Fruit fly (Drosophila melanogaster): Measurements from ENCODE around the gene CG13258.

The CG13258 gene

DNA sequence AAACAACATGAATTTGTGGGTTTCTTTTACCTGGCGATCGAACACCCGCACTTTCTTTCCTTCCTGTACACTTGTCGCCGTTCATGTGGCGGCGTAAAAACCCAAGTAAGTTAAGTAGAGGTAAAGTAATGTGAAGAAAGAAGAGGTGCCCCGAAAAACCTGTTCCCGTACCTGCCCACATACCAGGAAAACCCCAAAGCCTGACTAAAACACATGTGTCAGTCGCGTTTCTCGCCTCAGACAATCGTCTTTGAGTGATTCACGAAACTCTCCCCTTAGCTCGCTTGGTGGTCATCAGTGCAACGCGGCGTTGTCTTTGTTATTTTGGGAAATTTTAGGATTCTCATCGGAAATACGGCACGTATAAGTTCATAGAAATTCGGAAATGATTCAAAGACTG is 30.7 kb upstream of the CG13258 start:
- peak; percentile 48 for TF ChIP-seq fru (GFP tag; optimal IDR thresholded peaks at IDR 0.05)
- TF ChIP-seq Myc (optimal IDR thresholded peaks at IDR 0.05): no peak
- TF ChIP-seq Sp1 (GFP tag; optimal IDR thresholded peaks at IDR 0.05): no peak
- TF ChIP-seq h (GFP tag; optimal IDR thresholded peaks at IDR 0.05): no peak
- no peak for TF ChIP-seq Mio (GFP tag; optimal IDR thresholded peaks at IDR 0.05)

DNA sequence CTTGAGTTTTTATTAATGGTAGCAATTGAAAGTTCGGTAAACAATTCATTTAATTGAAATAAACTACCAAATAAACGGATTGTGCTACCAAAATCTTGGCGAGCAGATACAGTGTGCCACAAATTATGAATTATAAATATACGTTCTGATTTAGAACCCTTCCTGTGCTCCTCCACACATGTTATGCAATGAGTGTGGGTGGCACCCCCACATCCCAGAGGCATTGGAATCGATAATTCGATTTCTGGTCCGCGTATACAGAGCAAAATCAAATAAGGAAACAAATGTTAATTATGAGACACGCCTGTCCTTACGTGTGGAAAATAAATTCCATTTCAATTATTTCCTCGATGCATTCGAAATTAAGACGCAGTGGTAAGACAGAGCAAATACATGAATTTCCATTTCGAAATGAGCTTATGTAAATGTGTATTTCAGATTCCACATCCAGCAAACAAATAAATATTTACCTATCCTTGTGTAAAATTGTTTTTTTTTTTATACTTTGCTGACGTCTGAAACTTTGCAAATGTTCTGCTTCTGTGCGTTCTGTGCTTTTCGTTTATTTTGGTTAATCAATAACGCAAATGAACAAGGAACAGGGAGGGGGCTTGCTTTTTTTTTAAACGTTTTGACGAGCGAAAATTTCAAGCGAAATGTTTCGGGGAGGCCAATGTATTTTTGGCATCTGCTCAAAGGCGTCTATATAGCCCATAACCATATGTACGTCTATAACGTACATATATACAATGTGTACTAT is 29.2 kb upstream of the CG13258 start:
- no peak for TF ChIP-seq N (GFP tag; optimal IDR thresholded peaks at IDR 0.05)
- no peak for TF ChIP-seq ey (GFP tag; optimal IDR thresholded peaks at IDR 0.05)
- no peak for TF ChIP-seq dl (GFP tag; optimal IDR thresholded peaks at IDR 0.05; ENCODE audit: insufficient read depth in 1 of 2, partially characterized antibody in 2 of 2)
- TF ChIP-seq br (GFP tag; optimal IDR thresholded peaks at IDR 0.05): peak; percentile 17
- TF ChIP-seq rgr (GFP tag; optimal IDR thresholded peaks at IDR 0.05): peak; percentile 36
- no peak for TF ChIP-seq dsf (GFP tag; optimal IDR thresholded peaks at IDR 0.05; ENCODE audit: borderline replicate concordance)
- no peak for TF ChIP-seq usp (GFP tag; optimal IDR thresholded peaks at IDR 0.05)
- TF ChIP-seq Abd-B (GFP tag; optimal IDR thresholded peaks at IDR 0.05): no peak
- TF ChIP-seq GATAd (GFP tag; optimal IDR thresholded peaks at IDR 0.05): no peak
- TF ChIP-seq sv (GFP tag; optimal IDR thresholded peaks at IDR 0.05): no peak
- no peak for TF ChIP-seq sage (GFP tag; optimal IDR thresholded peaks at IDR 0.05)
- TF ChIP-seq Dfd (GFP tag; optimal IDR thresholded peaks at IDR 0.05): no peak
- TF ChIP-seq Rel (GFP tag; optimal IDR thresholded peaks at IDR 0.05): no peak
- TF ChIP-seq Rel (tag; optimal IDR thresholded peaks at IDR 0.05): peak; percentile 10
- TF ChIP-seq Jra (GFP tag; optimal IDR thresholded peaks at IDR 0.05): no peak
- TF ChIP-seq OdsH (GFP tag; optimal IDR thresholded peaks at IDR 0.05): no peak
- no peak for TF ChIP-seq brk (GFP tag; optimal IDR thresholded peaks at IDR 0.05)
- no peak for TF ChIP-seq foxo (GFP tag; optimal IDR thresholded peaks at IDR 0.05)
- no peak for TF ChIP-seq CG32264 (GFP tag; optimal IDR thresholded peaks at IDR 0.05)
- TF ChIP-seq Hnf4 (GFP tag; optimal IDR thresholded peaks at IDR 0.05): no peak
- no peak for TF ChIP-seq psq (GFP tag; optimal IDR thresholded peaks at IDR 0.05)
- no peak for TF ChIP-seq Myc (optimal IDR thresholded peaks at IDR 0.05)
- TF ChIP-seq Sp1 (GFP tag; optimal IDR thresholded peaks at IDR 0.05): no peak
- no peak for TF ChIP-seq lola (GFP tag; optimal IDR thresholded peaks at IDR 0.05)
- no peak for TF ChIP-seq h (GFP tag; optimal IDR thresholded peaks at IDR 0.05)
- TF ChIP-seq fru (GFP tag; optimal IDR thresholded peaks at IDR 0.05): no peak
- peak; percentile 23 for TF ChIP-seq tai (GFP tag; optimal IDR thresholded peaks at IDR 0.05)

DNA sequence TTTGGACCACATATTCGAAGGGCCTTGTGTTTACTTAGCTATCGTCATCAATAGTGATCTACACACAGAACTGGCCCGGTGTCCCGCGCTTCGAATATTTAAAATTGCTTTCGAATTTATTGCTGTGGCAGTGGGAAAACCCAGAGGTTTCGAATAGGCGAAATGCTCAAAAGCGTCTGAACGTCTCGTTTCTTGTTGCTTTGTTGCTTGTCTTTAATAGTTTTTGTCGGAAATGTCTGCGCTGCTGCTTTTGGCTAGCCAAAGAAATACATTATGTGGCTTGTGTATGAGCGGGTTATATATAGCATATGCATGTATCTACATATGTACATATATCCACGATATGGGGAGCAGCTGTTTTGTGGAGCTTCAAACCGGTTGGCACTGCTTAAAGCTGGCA is 28.4 kb upstream of the CG13258 start:
- no peak for TF ChIP-seq Hr83 (GFP tag; optimal IDR thresholded peaks at IDR 0.05; ENCODE audit: poor library complexity, severe bottlenecking)
- TF ChIP-seq CrebA (GFP tag; optimal IDR thresholded peaks at IDR 0.05; ENCODE audit: borderline replicate concordance): no peak
- TF ChIP-seq woc (GFP tag; optimal IDR thresholded peaks at IDR 0.05): no peak
- no peak for TF ChIP-seq Hr78 (GFP tag; optimal IDR thresholded peaks at IDR 0.05)
- no peak for TF ChIP-seq Jra (GFP tag; optimal IDR thresholded peaks at IDR 0.05)
- no peak for TF ChIP-seq Myc (optimal IDR thresholded peaks at IDR 0.05)
- no peak for TF ChIP-seq psq (GFP tag; optimal IDR thresholded peaks at IDR 0.05)
- no peak for TF ChIP-seq dsf (GFP tag; optimal IDR thresholded peaks at IDR 0.05; ENCODE audit: borderline replicate concordance)
- no peak for TF ChIP-seq CG32264 (GFP tag; optimal IDR thresholded peaks at IDR 0.05)
- TF ChIP-seq h (GFP tag; optimal IDR thresholded peaks at IDR 0.05): no peak

DNA sequence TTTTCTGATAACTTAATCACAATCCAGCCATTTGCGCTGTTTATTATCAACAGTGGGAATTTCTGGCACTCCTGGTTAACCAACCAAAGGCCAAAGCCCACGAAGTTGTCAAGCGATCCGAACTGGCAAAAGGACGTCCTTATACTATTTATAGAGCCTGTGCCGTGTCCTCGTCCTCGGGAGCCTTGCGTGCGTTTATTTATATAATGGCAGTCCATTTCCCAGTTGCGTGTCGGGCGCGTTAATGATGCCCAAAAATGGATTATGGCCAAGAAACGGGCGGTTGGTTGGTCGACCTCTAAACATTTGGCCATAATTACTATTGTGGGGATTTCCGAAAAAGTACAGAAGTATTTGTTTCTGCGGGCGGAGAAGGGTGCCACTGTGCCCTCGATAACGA is 27.6 kb upstream of the CG13258 start:
- TF ChIP-seq OdsH (GFP tag; optimal IDR thresholded peaks at IDR 0.05) (no peak), GATAd (GFP tag; optimal IDR thresholded peaks at IDR 0.05) (no peak), psq (GFP tag; optimal IDR thresholded peaks at IDR 0.05) (no peak), HLH106 (tag; optimal IDR thresholded peaks at IDR 0.05) (no peak), Sp1 (GFP tag; optimal IDR thresholded peaks at IDR 0.05) (no peak), CG9705 (GFP tag; optimal IDR thresholded peaks at IDR 0.05) (no peak), rgr (GFP tag; optimal IDR thresholded peaks at IDR 0.05) (no peak), dmrt93B (GFP tag; optimal IDR thresholded peaks at IDR 0.05) (no peak), tai (GFP tag; optimal IDR thresholded peaks at IDR 0.05) (no peak), jim (GFP tag; optimal IDR thresholded peaks at IDR 0.05) (no peak), Hr78 (GFP tag; optimal IDR thresholded peaks at IDR 0.05) (no peak)
